Fruit fly (Drosophila melanogaster) whole organism, wandering third instar larva: Measurements from ENCODE around the gene CG7252.

Source experiments
- Abd-B ChIP-seq: fragments of >200 bp; optimal IDR thresholded peaks from 2 replicates; lab custom pipeline; 2017; ENCODE audit warnings: missing biosample characterization, missing genetic modification characterization
- CG9705 ChIP-seq: fragments of 200-800 bp; sonication (Bioruptor generic); optimal IDR thresholded peaks from 2 replicates; lab custom pipeline; 2018; ENCODE audit warnings: missing biosample characterization, mild to moderate bottlenecking, missing genetic modification characterization
- Dif ChIP-seq: fragments of 200-275, 200-300 bp; sonication (Bioruptor generic); optimal IDR thresholded peaks from 2 replicates; lab custom pipeline; 2018; ENCODE audit warnings: missing biosample characterization, missing genetic modification characterization; ENCODE audit not compliant: partially characterized antibody
- Hr83 ChIP-seq: fragments of 200-300 bp; sonication (Bioruptor generic); optimal IDR thresholded peaks from 2 replicates; lab custom pipeline; 2016; ENCODE audit warnings: missing biosample characterization, mild to moderate bottlenecking, missing genetic modification characterization, moderate library complexity; ENCODE audit not compliant: poor library complexity, severe bottlenecking
- Vsx2 ChIP-seq: fragments of 200-300, 225-300 bp; sonication (Bioruptor generic); optimal IDR thresholded peaks from 2 replicates; lab custom pipeline; 2018; ENCODE audit warnings: missing biosample characterization, missing genetic modification characterization; ENCODE audit not compliant: partially characterized antibody
- brk ChIP-seq: fragments of 200-800 bp; sonication (Bioruptor generic); optimal IDR thresholded peaks from 2 replicates; lab custom pipeline; 2016; ENCODE audit warnings: missing biosample characterization, mild to moderate bottlenecking, missing genetic modification characterization
- dmrt93B ChIP-seq: fragments of 200-800 bp; sonication (Bioruptor generic); optimal IDR thresholded peaks from 2 replicates; lab custom pipeline; 2018; ENCODE audit warnings: missing biosample characterization, mild to moderate bottlenecking, missing genetic modification characterization
- foxo ChIP-seq, 2 experiments: fragments of 200-800 bp; sonication (Bioruptor generic); optimal IDR thresholded peaks; 2 replicates in 1 of 2; 3 replicates in 1 of 2; lab custom pipeline; 2016 to 2017; ENCODE audit warnings: missing biosample characterization in 2 of 2, missing genetic modification characterization in 2 of 2
- jim ChIP-seq: fragments of 175-275, 200-325 bp; sonication (Bioruptor generic); optimal IDR thresholded peaks from 2 replicates; lab custom pipeline; 2016; ENCODE audit warnings: missing biosample characterization, mild to moderate bottlenecking, missing genetic modification characterization
- lola ChIP-seq: fragments of >200 bp; optimal IDR thresholded peaks from 2 replicates; lab custom pipeline; 2017; ENCODE audit warnings: missing biosample characterization, missing genetic modification characterization
- psq ChIP-seq: fragments of 200-800 bp; sonication (Bioruptor generic); optimal IDR thresholded peaks from 3 replicates; lab custom pipeline; 2017; ENCODE audit warnings: missing biosample characterization, mild to moderate bottlenecking, missing genetic modification characterization, moderate library complexity
- sv ChIP-seq: fragments of 200-800 bp; sonication (Bioruptor generic); optimal IDR thresholded peaks from 3 replicates; lab custom pipeline; 2016; ENCODE audit warnings: missing biosample characterization, missing genetic modification characterization
- tai ChIP-seq: sonication (Bioruptor generic); optimal IDR thresholded peaks from 2 replicates; lab custom pipeline; 2016; ENCODE audit warnings: missing biosample characterization, missing genetic modification characterization
- woc ChIP-seq: sonication (Bioruptor generic); optimal IDR thresholded peaks from 2 replicates; lab custom pipeline; 2016; ENCODE audit warnings: missing biosample characterization, mild to moderate bottlenecking, missing genetic modification characterization

DNA sequence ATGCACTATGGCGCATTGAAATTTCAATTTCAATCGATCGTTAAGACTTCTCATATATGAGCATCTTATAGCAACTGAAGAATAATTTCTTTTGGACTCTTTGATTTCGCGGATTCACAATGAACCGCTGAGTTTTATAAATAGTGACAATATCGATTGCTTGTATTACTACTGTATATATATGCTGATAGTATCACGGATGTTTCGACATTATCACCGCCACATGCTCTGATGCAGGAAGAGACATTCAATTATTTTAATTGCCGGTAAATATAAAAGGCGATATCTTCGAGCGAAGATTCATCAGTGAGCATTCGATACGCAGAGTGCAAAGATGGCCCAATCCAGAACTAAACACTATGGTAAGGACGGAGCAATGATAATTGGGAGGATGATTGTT, 2.1 kb downstream of the CG7252 start, which contains the start of gene CG17826:
- TF ChIP-seq psq (GFP tag; lab: Kevin White, UChicago) (no peak), Dif (no peak), Hr83 (GFP tag; lab: Kevin White, UChicago) (no peak), Abd-B (GFP tag; lab: Kevin White, UChicago) (no peak), brk (GFP tag; lab: Kevin White, UChicago) (no peak), foxo (GFP tag; optimal IDR thresholded peaks at IDR 0.05; lab: Kevin White, UChicago) (no peak), tai (GFP tag; lab: Kevin White, UChicago) (no peak), lola (GFP tag; lab: Kevin White, UChicago) (no peak), jim (GFP tag; lab: Kevin White, UChicago) (no peak), Vsx2 (GFP tag; lab: Kevin White, UChicago) (no peak), sv (GFP tag; lab: Kevin White, UChicago) (no peak), dmrt93B (no peak), CG9705 (GFP tag; lab: Kevin White, UChicago) (no peak), woc (GFP tag; lab: Kevin White, UChicago) (no peak)
